Worm (Caenorhabditis elegans) whole organism, L1 larva: ENCODE data around the gene W03F9.11.

ENCODE experiments used
- ceh-82 ChIP-seq, 3 experiments: fragments of 150-350 bp in 1 of 3; sonication (generic microtip) in 2 of 3; optimal IDR thresholded peaks; 2 replicates each; lab custom pipeline; 2014 to 2017; ENCODE audit warnings: missing biosample characterization in 3 of 3, missing genetic modification characterization in 3 of 3
- elt-2 ChIP-seq: sonication (generic microtip); optimal IDR thresholded peaks from 2 replicates; lab custom pipeline; 2016; ENCODE audit warnings: missing genetic modification characterization, mild to moderate bottlenecking, inconsistent platforms, missing compliant biosample characterization, missing genetic modification reagents
- mdl-1 ChIP-seq, 2 experiments: fragments of 150-350 bp; optimal IDR thresholded peaks; 2 replicates each; lab custom pipeline; 2014 to 2017; ENCODE audit warnings: missing biosample characterization in 2 of 2, missing genetic modification characterization in 2 of 2, inconsistent platforms in 1 of 2
- nhr-28 ChIP-seq: fragments of 150-350 bp; optimal IDR thresholded peaks from 2 replicates; lab custom pipeline; 2014; ENCODE audit warnings: missing biosample characterization, missing genetic modification characterization
- nhr-77 ChIP-seq: fragments of 150-350 bp; optimal IDR thresholded peaks from 2 replicates; lab custom pipeline; 2014; ENCODE audit warnings: missing biosample characterization, missing genetic modification characterization
- tlp-1 ChIP-seq: fragments of 150-350 bp; optimal IDR thresholded peaks from 2 replicates; lab custom pipeline; 2014; ENCODE audit warnings: missing biosample characterization, missing genetic modification characterization
- unc-130 ChIP-seq: fragments of 150-350 bp; optimal IDR thresholded peaks from 2 replicates; lab custom pipeline; 2017; ENCODE audit warnings: missing biosample characterization, missing genetic modification characterization, inconsistent platforms
- unc-30 ChIP-seq: sonication (generic microtip); optimal IDR thresholded peaks from 2 replicates; lab custom pipeline; 2017; ENCODE audit warnings: missing biosample characterization, missing genetic modification characterization
- zag-1 ChIP-seq: fragments of 150-350 bp; optimal IDR thresholded peaks from 2 replicates; lab custom pipeline; 2014; ENCODE audit warnings: missing biosample characterization, missing genetic modification characterization
- ztf-11 ChIP-seq, 2 experiments: sonication (generic microtip); optimal IDR thresholded peaks; 2 replicates each; lab custom pipeline; 2016 to 2017; ENCODE audit warnings: missing genetic modification characterization in 2 of 2, missing biosample characterization in 1 of 2, missing compliant biosample characterization in 1 of 2
- ztf-4 ChIP-seq: fragments of 150-350 bp; optimal IDR thresholded peaks from 2 replicates; lab custom pipeline; 2014; ENCODE audit warnings: missing biosample characterization, missing genetic modification characterization

DNA sequence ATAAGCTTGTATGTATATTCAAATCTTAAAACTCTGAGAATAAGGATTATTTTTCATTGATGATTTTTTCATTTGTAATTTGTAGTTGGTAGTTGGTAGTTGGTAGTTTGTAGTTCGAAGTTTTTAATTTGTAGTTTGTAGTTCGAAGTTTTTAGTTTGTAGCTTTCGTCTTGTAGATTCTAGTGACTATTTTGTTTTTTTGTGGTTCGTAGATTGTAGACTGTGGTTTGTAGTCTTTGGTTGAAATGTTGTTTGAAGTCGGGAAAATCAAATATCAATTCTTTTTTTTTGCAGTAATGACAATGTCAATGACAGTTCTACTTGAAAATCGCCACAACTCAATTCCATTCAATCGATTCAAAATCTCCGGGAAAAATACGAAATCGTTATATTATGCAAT, 4.5 kb upstream of the W03F9.11 start:
- TF ChIP-seq ztf-4 (tag; lab: Kevin White, UChicago) = no peak
- no peak for TF ChIP-seq tlp-1
- TF ChIP-seq ztf-11 (tag; optimal IDR thresholded peaks at IDR 0.05; lab: Kevin White, UChicago) = no peak
- no peak for TF ChIP-seq nhr-77 (tag; lab: Kevin White, UChicago)
- TF ChIP-seq nhr-28 (tag; lab: Kevin White, UChicago) = no peak
- no peak for TF ChIP-seq ceh-82 (tag; optimal IDR thresholded peaks at IDR 0.05; lab: Kevin White, UChicago)
- TF ChIP-seq elt-2 (tag; lab: Kevin White, UChicago) = no peak
- no peak for TF ChIP-seq zag-1 (tag; lab: Kevin White, UChicago)
- TF ChIP-seq unc-130 (tag; lab: Kevin White, UChicago) = no peak
- TF ChIP-seq unc-30 (tag; lab: Kevin White, UChicago) = no peak
- no peak for TF ChIP-seq mdl-1 (tag; optimal IDR thresholded peaks at IDR 0.05; lab: Kevin White, UChicago)
